Fruit fly (Drosophila melanogaster) whole organism, embryonic: ENCODE results near the gene Cnep1r2.

Experiments used
- Atf-2 ChIP-seq: fragments of 200-800 bp; sonication (Bioruptor generic); optimal IDR thresholded peaks from 2 replicates; lab custom pipeline; 2016; ENCODE audit warnings: missing biosample characterization, missing genetic modification characterization
- CG10431 ChIP-seq: fragments of 200-800 bp; sonication (Bioruptor generic); optimal IDR thresholded peaks from 3 replicates; lab custom pipeline; 2018; ENCODE audit warnings: missing biosample characterization, mild to moderate bottlenecking, missing genetic modification characterization
- CG10462 ChIP-seq: fragments of 200-800 bp; sonication (Bioruptor generic); optimal IDR thresholded peaks from 2 replicates; lab custom pipeline; 2016; ENCODE audit warnings: missing biosample characterization, missing genetic modification characterization
- CG10565 ChIP-seq: fragments of 200-800 bp; sonication (Bioruptor generic); optimal IDR thresholded peaks from 3 replicates; lab custom pipeline; 2016; ENCODE audit warnings: missing biosample characterization, mild to moderate bottlenecking, missing genetic modification characterization
- CG10959 ChIP-seq: fragments of 200-800 bp; sonication (Bioruptor generic); IDR thresholded peaks from 2 replicates; pipeline ENCODE4 v1.3.6; 2022; ENCODE audit warnings: missing biosample characterization, missing genetic modification characterization
- CG10979 ChIP-seq: fragments of 200-800 bp; sonication (Bioruptor generic); optimal IDR thresholded peaks from 2 replicates; lab custom pipeline; 2018; ENCODE audit warnings: missing biosample characterization, mild to moderate bottlenecking, missing genetic modification characterization, moderate library complexity
- CG11504 ChIP-seq: fragments of 200-800 bp; sonication (Bioruptor generic); optimal IDR thresholded peaks from 3 replicates; lab custom pipeline; 2019; ENCODE audit warnings: missing biosample characterization, mild to moderate bottlenecking, missing genetic modification characterization, moderate library complexity
- CG12071 ChIP-seq: fragments of 200-800 bp; sonication (Bioruptor generic); optimal IDR thresholded peaks from 3 replicates; lab custom pipeline; 2018; ENCODE audit warnings: missing biosample characterization, mild to moderate bottlenecking, missing genetic modification characterization
- CG12236 ChIP-seq: fragments of 200-800 bp; sonication (Bioruptor generic); optimal IDR thresholded peaks from 2 replicates; lab custom pipeline; 2016; ENCODE audit warnings: missing biosample characterization, missing genetic modification characterization
- CG13624 ChIP-seq: fragments of 200-800 bp; sonication (Bioruptor generic); optimal IDR thresholded peaks from 2 replicates; lab custom pipeline; 2016; ENCODE audit warnings: missing biosample characterization, missing genetic modification characterization
- CG13894 ChIP-seq: fragments of 200-800 bp; sonication (Bioruptor generic); optimal IDR thresholded peaks from 3 replicates; lab custom pipeline; 2018; ENCODE audit warnings: missing biosample characterization, mild to moderate bottlenecking, missing genetic modification characterization, moderate library complexity
- CG14050 ChIP-seq: fragments of 200-800 bp; sonication (Bioruptor generic); IDR thresholded peaks from 3 replicates; pipeline ENCODE4 v1.3.6; 2022; ENCODE audit warnings: missing biosample characterization, missing genetic modification characterization
- CG1602 ChIP-seq: fragments of 200-800 bp; sonication (Bioruptor generic); optimal IDR thresholded peaks from 3 replicates; lab custom pipeline; 2016; ENCODE audit warnings: missing biosample characterization, missing genetic modification characterization
- CG17912 ChIP-seq: fragments of 200-800 bp; sonication (Bioruptor generic); optimal IDR thresholded peaks from 2 replicates; lab custom pipeline; 2018; ENCODE audit warnings: missing biosample characterization, mild to moderate bottlenecking, missing genetic modification characterization
- CG2199 ChIP-seq: fragments of 200-800 bp; sonication (Bioruptor generic); IDR thresholded peaks from 3 replicates; pipeline ENCODE4 v1.3.6; 2022; ENCODE audit warnings: missing biosample characterization, missing genetic modification characterization
- CG32767 ChIP-seq: fragments of 200-800 bp; sonication (Bioruptor generic); IDR thresholded peaks from 2 replicates; pipeline ENCODE4 v1.3.6; 2022; ENCODE audit warnings: missing biosample characterization, missing genetic modification characterization
- CG34224 ChIP-seq: fragments of 200-800 bp; sonication (Bioruptor generic); IDR thresholded peaks from 3 replicates; pipeline ENCODE4 v1.3.6; 2022; ENCODE audit warnings: missing biosample characterization, missing genetic modification characterization; ENCODE audit not compliant: partially characterized antibody
- CG7786 ChIP-seq: fragments of 200-800 bp; sonication (Bioruptor generic); optimal IDR thresholded peaks from 2 replicates; lab custom pipeline; 2016; ENCODE audit warnings: missing biosample characterization, missing genetic modification characterization
- CG9609 ChIP-seq: fragments of 200-800 bp; sonication (Bioruptor generic); optimal IDR thresholded peaks from 3 replicates; lab custom pipeline; 2016; ENCODE audit warnings: missing biosample characterization, missing genetic modification characterization
- CkIIα-i1 ChIP-seq: fragments of 200-800 bp; sonication (Bioruptor generic); IDR thresholded peaks from 2 replicates; pipeline ENCODE4 v1.3.6; 2022; ENCODE audit warnings: missing biosample characterization, missing genetic modification characterization
- D19A ChIP-seq: fragments of 200-800 bp; optimal IDR thresholded peaks from 3 replicates; lab custom pipeline; 2019; ENCODE audit warnings: missing biosample characterization, mild to moderate bottlenecking, missing genetic modification characterization, moderate library complexity
- Dek ChIP-seq: fragments of 200-800 bp; sonication (Bioruptor generic); optimal IDR thresholded peaks from 3 replicates; lab custom pipeline; 2019; ENCODE audit warnings: missing biosample characterization, mild to moderate bottlenecking, missing genetic modification characterization, moderate library complexity
- HHEX ChIP-seq: fragments of 200-800 bp; sonication (Bioruptor generic); optimal IDR thresholded peaks from 3 replicates; lab custom pipeline; 2017; ENCODE audit warnings: missing biosample characterization, mild to moderate bottlenecking, missing genetic modification characterization, missing genetic modification reagents
- HmgD ChIP-seq: fragments of 200-800 bp; sonication (Bioruptor generic); optimal IDR thresholded peaks from 3 replicates; lab custom pipeline; 2016; ENCODE audit warnings: missing biosample characterization, missing genetic modification characterization
- Mrtf ChIP-seq: fragments of 200-800 bp; sonication (Bioruptor generic); IDR thresholded peaks from 3 replicates; pipeline ENCODE4 v1.3.6; 2022; ENCODE audit warnings: missing biosample characterization, missing genetic modification characterization
- Ravus ChIP-seq: fragments of 200-800 bp; sonication (Bioruptor generic); IDR thresholded peaks from 2 replicates; pipeline ENCODE4 v1.3.6; 2022; ENCODE audit warnings: missing biosample characterization, missing genetic modification characterization
- Taf1 ChIP-seq: fragments of 200-800 bp; sonication (Bioruptor generic); IDR thresholded peaks from 2 replicates; pipeline ENCODE4 v1.3.6; 2022; ENCODE audit warnings: missing biosample characterization, missing genetic modification characterization
- Usf ChIP-seq: fragments of 200-800 bp; sonication (Bioruptor generic); optimal IDR thresholded peaks from 2 replicates; lab custom pipeline; 2017; ENCODE audit warnings: missing genotype, missing biosample characterization, missing genetic modification characterization
- abd-A ChIP-seq: fragments of 200-800 bp; sonication (Bioruptor generic); optimal IDR thresholded peaks from 3 replicates; lab custom pipeline; 2019; ENCODE audit warnings: missing biosample characterization, mild to moderate bottlenecking, missing genetic modification characterization, moderate library complexity
- ara ChIP-seq: fragments of 200-800 bp; sonication (Bioruptor generic); IDR thresholded peaks from 2 replicates; pipeline ENCODE4 v1.3.6; 2022; ENCODE audit warnings: missing biosample characterization, missing genetic modification characterization
- gcm2 ChIP-seq: fragments of 200-800 bp; sonication (Bioruptor generic); optimal IDR thresholded peaks from 2 replicates; lab custom pipeline; 2016; ENCODE audit warnings: missing biosample characterization, missing genetic modification characterization
- gem ChIP-seq: fragments of 200-800 bp; sonication (Bioruptor generic); optimal IDR thresholded peaks from 2 replicates; lab custom pipeline; 2019; ENCODE audit warnings: missing biosample characterization, mild to moderate bottlenecking, missing genetic modification characterization, moderate library complexity
- hbn ChIP-seq: fragments of 200-800 bp; sonication (Bioruptor generic); IDR thresholded peaks from 2 replicates; pipeline ENCODE4 v1.3.6; 2022; ENCODE audit warnings: missing biosample characterization, missing genetic modification characterization; ENCODE audit not compliant: partially characterized antibody
- inv ChIP-seq: fragments of 200-800 bp; sonication (Bioruptor generic); IDR thresholded peaks from 2 replicates; pipeline ENCODE4 v1.3.6; 2022; ENCODE audit warnings: missing biosample characterization, missing genetic modification characterization; ENCODE audit not compliant: partially characterized antibody
- nerfin-1 ChIP-seq: fragments of 200-800 bp; sonication (Bioruptor generic); optimal IDR thresholded peaks from 3 replicates; lab custom pipeline; 2019; ENCODE audit warnings: missing biosample characterization, mild to moderate bottlenecking, missing genetic modification characterization, moderate library complexity
- otp ChIP-seq: fragments of 200-800 bp; sonication (Bioruptor generic); IDR thresholded peaks from 3 replicates; pipeline ENCODE4, ENCODE4 v1.3.6; 2022; ENCODE audit warnings: missing biosample characterization, missing genetic modification characterization
- pros ChIP-seq: fragments of 200-800 bp; sonication (Bioruptor generic); optimal IDR thresholded peaks from 3 replicates; lab custom pipeline; 2019; ENCODE audit warnings: missing biosample characterization, mild to moderate bottlenecking, missing genetic modification characterization, moderate library complexity
- ro ChIP-seq: fragments of 200-800 bp; sonication (Bioruptor generic); IDR thresholded peaks from 2 replicates; pipeline ENCODE4 v1.3.6; 2022; ENCODE audit warnings: missing biosample characterization, missing genetic modification characterization
- row ChIP-seq: fragments of 200-800 bp; sonication (Bioruptor generic); IDR thresholded peaks from 3 replicates; pipeline ENCODE4 v1.3.6; 2022; ENCODE audit warnings: missing biosample characterization, missing genetic modification characterization
- salm ChIP-seq: fragments of 200-800 bp; sonication (Bioruptor generic); optimal IDR thresholded peaks from 2 replicates; lab custom pipeline; 2018; ENCODE audit warnings: missing biosample characterization, mild to moderate bottlenecking, missing genetic modification characterization
- slbo ChIP-seq: fragments of 200-800 bp; sonication (Bioruptor generic); IDR thresholded peaks from 2 replicates; pipeline ENCODE4 v1.3.6; 2022; ENCODE audit warnings: missing biosample characterization, missing genetic modification characterization
- slp2 ChIP-seq: fragments of 200-800 bp; sonication (Bioruptor generic); optimal IDR thresholded peaks from 2 replicates; lab custom pipeline; 2016; ENCODE audit warnings: missing biosample characterization, missing genetic modification characterization
- sna ChIP-seq: fragments of 200-800 bp; sonication (Bioruptor generic); IDR thresholded peaks from 2 replicates; pipeline ENCODE4 v1.3.6; 2022; ENCODE audit warnings: missing biosample characterization, missing genetic modification characterization; ENCODE audit not compliant: partially characterized antibody
- so ChIP-seq: fragments of 200-800 bp; sonication (Bioruptor generic); IDR thresholded peaks from 3 replicates; pipeline ENCODE4 v1.3.6; 2022; ENCODE audit warnings: missing biosample characterization, missing genetic modification characterization
- sqz ChIP-seq: fragments of 200-800 bp; sonication (Bioruptor generic); optimal IDR thresholded peaks from 3 replicates; lab custom pipeline; 2018; ENCODE audit warnings: missing biosample characterization, mild to moderate bottlenecking, missing genetic modification characterization
- tna ChIP-seq: fragments of 200-800 bp; sonication (Bioruptor generic); IDR thresholded peaks from 2 replicates; pipeline ENCODE4 v1.3.6; 2022; ENCODE audit warnings: missing biosample characterization, missing genetic modification characterization; ENCODE audit not compliant: partially characterized antibody
- tx ChIP-seq: fragments of 200-800 bp; sonication (Bioruptor generic); optimal IDR thresholded peaks from 2 replicates; lab custom pipeline; 2016; ENCODE audit warnings: missing biosample characterization, missing genetic modification characterization
- unpg ChIP-seq: fragments of 200-800 bp; sonication (Bioruptor generic); optimal IDR thresholded peaks from 3 replicates; lab custom pipeline; 2018; ENCODE audit warnings: missing biosample characterization, mild to moderate bottlenecking, missing genetic modification characterization, moderate library complexity
- zen ChIP-seq: fragments of 200-800 bp; sonication (Bioruptor generic); optimal IDR thresholded peaks from 3 replicates; lab custom pipeline; 2018; ENCODE audit warnings: missing biosample characterization, mild to moderate bottlenecking, missing genetic modification characterization, moderate library complexity

The Cnep1r2 gene

dm6 chr3L:10682725-10683367 lies 44.9 kb downstream of the Cnep1r2 start (continued):
- TF ChIP-seq CG14050 (GFP tag; lab: Robert Waterston, UW) = peak; percentile 93
- peak; percentile 99 for TF ChIP-seq row (GFP tag; lab: Robert Waterston, UW)
- TF ChIP-seq CG10979 (tag; lab: Kevin White, UChicago) = peak; percentile 99
- TF ChIP-seq gcm2 (GFP tag; lab: Kevin White, UChicago) = peak; percentile 91
- peak; percentile 95 for TF ChIP-seq CG10431 (GFP tag; lab: Kevin White, UChicago)
- TF ChIP-seq CG13624 (GFP tag; lab: Kevin White, UChicago) = peak; percentile 84
- TF ChIP-seq CG12236 (GFP tag; lab: Kevin White, UChicago) = no peak
- no peak for TF ChIP-seq sna (GFP tag; lab: Robert Waterston, UW)
- TF ChIP-seq CG1602 = peak; percentile 97
- TF ChIP-seq D19A (tag; lab: Kevin White, UChicago) = peak; percentile 96
- TF ChIP-seq CG10565 (GFP tag; lab: Kevin White, UChicago) = peak; percentile 88
- TF ChIP-seq CG7786 (GFP tag; lab: Kevin White, UChicago) = peak; percentile 84
- TF ChIP-seq CG32767 (GFP tag; lab: Robert Waterston, UW) = peak; percentile 98
- TF ChIP-seq CG11504 (tag; lab: Kevin White, UChicago) = peak; percentile 98
- TF ChIP-seq Dek (tag; lab: Kevin White, UChicago) = peak; percentile 96
- TF ChIP-seq Atf-2 (GFP tag; lab: Kevin White, UChicago) = peak; percentile 60
- TF ChIP-seq Usf (GFP tag; lab: Kevin White, UChicago) = peak; percentile 97
- peak; percentile 99 for TF ChIP-seq gem
- no peak; the same call in 1 of the 2 replicates for TF ChIP-seq hbn (GFP tag; lab: Robert Waterston, UW)
- TF ChIP-seq abd-A (tag; lab: Kevin White, UChicago) = peak; percentile 72
- TF ChIP-seq CG34224 (GFP tag; lab: Robert Waterston, UW) = peak; percentile 41; the same call in 1 of the 3 replicates
- TF ChIP-seq CG12071 (GFP tag; lab: Kevin White, UChicago) = peak; percentile 91
- TF ChIP-seq CG10959 = peak; percentile 86
- TF ChIP-seq inv (GFP tag; lab: Robert Waterston, UW) = peak; percentile 14; the same call in 1 of the 2 replicates
- peak; percentile 90 for TF ChIP-seq Ravus (GFP tag; lab: Robert Waterston, UW)
- TF ChIP-seq so (GFP tag; lab: Robert Waterston, UW) = peak; percentile 98
- TF ChIP-seq otp (GFP tag; lab: Robert Waterston, UW) = peak; percentile 94
- peak; percentile 98 for TF ChIP-seq HHEX (GFP tag; lab: Kevin White, UChicago)
- peak; percentile 95 for TF ChIP-seq nerfin-1 (tag; lab: Kevin White, UChicago)
- TF ChIP-seq Mrtf = peak; percentile 94
- TF ChIP-seq tx (GFP tag; lab: Kevin White, UChicago) = peak; percentile 75
- TF ChIP-seq CkIIα-i1 (GFP tag; lab: Robert Waterston, UW) = peak; percentile 80
- TF ChIP-seq zen (tag; lab: Kevin White, UChicago) = peak; percentile 91
- peak; percentile 43 for TF ChIP-seq pros (GFP tag; lab: Kevin White, UChicago)
- peak; percentile 96 for TF ChIP-seq CG10462
- peak; percentile 97 for TF ChIP-seq slbo (GFP tag; lab: Robert Waterston, UW)
- peak; percentile 94 for TF ChIP-seq CG13894 (tag; lab: Kevin White, UChicago)
- peak; percentile 97 for TF ChIP-seq sqz (GFP tag; lab: Kevin White, UChicago)
- peak; percentile 91 for TF ChIP-seq ara
- TF ChIP-seq ro = peak; percentile 92
- TF ChIP-seq CG17912 (GFP tag; lab: Kevin White, UChicago) = peak; percentile 54
- TF ChIP-seq CG9609 (GFP tag; lab: Kevin White, UChicago) = peak; percentile 82
- peak; percentile 92 for TF ChIP-seq Taf1 (GFP tag; lab: Robert Waterston, UW)
- peak; percentile 96 for TF ChIP-seq unpg (GFP tag; lab: Kevin White, UChicago)
- peak; percentile 96 for TF ChIP-seq salm
- TF ChIP-seq slp2 (GFP tag; lab: Kevin White, UChicago) = peak; percentile 36
- TF ChIP-seq tna (GFP tag; lab: Robert Waterston, UW) = no peak
- TF ChIP-seq HmgD (GFP tag; lab: Kevin White, UChicago) = peak; percentile 50
- TF ChIP-seq CG2199 (GFP tag; lab: Robert Waterston, UW) = 0 out of 3 replicates have a peak, but pooled peaks have one; percentile 51
